Worm (Caenorhabditis elegans) whole organism, L4/young adult: ENCODE data around the gene unc-86.

Experiments
- W03F9.2 ChIP-seq: fragments of 150-350 bp; optimal IDR thresholded peaks from 2 replicates; lab custom pipeline; 2014; ENCODE audit warnings: missing biosample characterization, missing genetic modification characterization
- dao-5 ChIP-seq: sonication (generic microtip); optimal IDR thresholded peaks from 2 replicates; lab custom pipeline; 2016; ENCODE audit warnings: missing genotype, missing genetic modification characterization, moderate library complexity, missing compliant biosample characterization
- him-1 ChIP-seq: sonication (generic microtip); optimal IDR thresholded peaks from 2 replicates; lab custom pipeline; 2016; ENCODE audit warnings: missing genotype, missing genetic modification reagents, missing genetic modification characterization, missing compliant biosample characterization

The unc-86 gene

DNA sequence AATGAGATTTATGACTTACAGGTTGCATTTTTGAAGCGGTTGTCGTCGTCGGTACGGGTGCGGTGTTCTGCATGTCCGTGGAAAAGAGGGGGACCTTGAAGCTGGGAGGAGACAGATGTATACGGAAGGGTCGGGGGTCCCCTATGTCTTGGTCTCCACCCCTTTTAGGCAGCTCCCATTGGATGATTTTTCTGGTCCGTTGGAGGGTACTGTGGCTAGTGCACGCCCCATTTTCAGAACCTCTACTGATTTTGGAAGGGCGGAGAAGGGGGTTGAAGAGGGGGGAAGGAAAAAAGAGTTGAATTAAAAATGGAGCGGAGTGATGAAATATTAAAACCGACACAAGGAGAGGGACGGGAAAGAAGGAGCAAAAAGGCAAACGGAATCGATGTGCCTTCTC, at the start of gene unc-86:
Gene unc-86 (minus strand): TSS at position 113 of the 400 bp plus-strand sequence.
- no peak for TF ChIP-seq him-1 (tag; lab: Kevin White, UChicago)
- TF ChIP-seq W03F9.2 (tag; lab: Kevin White, UChicago), result no peak
- no peak for TF ChIP-seq dao-5

ce11 chrIII:8265753-8266152, 49.6 kb upstream of the unc-86 start, which contains the start of gene mrps-9:
Gene mrps-9, plus strand, starts transcription at chrIII:8266062.
- TF ChIP-seq dao-5 (no peak), W03F9.2 (tag; lab: Kevin White, UChicago) (peak; percentile 13)

ce11 chrIII:8263377-8263776, 47.2 kb upstream of the unc-86 start, which contains the start of gene col-91:
Gene col-91, minus strand, starts transcription at chrIII:8263664.
- TF ChIP-seq W03F9.2 (tag; lab: Kevin White, UChicago) (no peak), him-1 (tag; lab: Kevin White, UChicago) (no peak), dao-5 (no peak)

DNA sequence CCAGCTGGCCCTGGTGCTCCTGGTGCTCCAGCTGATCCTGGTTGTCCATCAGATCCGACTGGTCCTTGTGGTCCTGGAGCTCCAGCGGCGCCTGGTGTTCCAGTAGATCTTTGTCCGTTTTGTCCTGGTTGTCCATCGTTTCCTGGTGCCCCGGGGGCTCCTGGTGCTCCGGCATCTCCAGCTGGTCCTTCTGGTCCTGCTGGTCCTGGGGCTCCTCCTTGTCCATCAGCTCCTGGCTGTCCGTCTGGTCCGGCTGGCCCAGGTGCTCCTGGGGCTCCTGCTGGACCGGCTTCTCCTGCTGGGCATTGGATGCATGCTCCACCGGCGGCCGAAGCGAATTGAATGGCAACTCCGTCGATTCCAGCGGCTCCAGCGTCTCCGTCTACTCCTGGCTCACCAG, 46.5 kb upstream of the unc-86 start:
- TF ChIP-seq W03F9.2 (tag; lab: Kevin White, UChicago) (no peak), him-1 (tag; lab: Kevin White, UChicago) (no peak), dao-5 (no peak)

DNA sequence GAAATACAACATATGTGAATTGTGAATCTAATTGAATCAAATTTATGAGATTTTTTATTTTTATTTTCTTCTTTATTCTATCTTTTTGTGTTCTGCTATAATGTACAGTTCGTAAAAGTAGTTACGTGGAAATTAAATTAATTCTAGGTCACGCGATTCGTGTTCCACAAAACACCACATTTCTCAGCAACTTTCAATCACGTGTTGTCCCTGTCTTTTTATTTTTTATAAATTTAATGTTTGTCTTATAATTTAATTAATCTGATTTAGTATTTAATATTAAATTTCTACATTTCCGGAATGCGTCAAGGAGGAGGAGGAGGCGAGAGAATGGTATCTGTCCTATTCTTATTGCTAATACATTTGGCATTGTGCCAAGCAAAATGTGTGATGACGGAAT, 41.9 kb upstream of the unc-86 start, which contains the start of gene ncr-2:
Gene ncr-2 (plus strand): TSS at position 301 of the 400 bp plus-strand sequence.
- TF ChIP-seq dao-5 (no peak), W03F9.2 (tag; lab: Kevin White, UChicago) (no peak), him-1 (tag; lab: Kevin White, UChicago) (no peak)

DNA sequence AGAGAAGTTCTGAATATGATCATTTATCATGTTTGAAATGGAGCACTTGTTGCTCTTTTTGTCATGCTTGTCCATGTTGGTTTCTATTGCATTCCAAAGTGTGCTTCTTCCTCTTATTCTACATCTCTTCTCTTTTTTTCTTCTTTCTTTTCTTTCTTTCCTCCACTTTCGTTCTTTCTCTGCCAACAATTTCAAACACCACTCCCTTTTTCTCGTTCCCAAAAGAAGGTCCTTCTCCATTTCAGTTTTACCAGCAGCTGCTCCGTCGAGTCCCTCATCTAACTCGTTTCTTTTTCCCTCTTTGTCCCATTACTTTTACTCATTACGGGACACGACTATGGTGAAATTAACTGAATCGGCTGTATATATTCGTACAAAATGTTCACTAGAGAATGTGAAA, 38.8 kb upstream of the unc-86 start, which contains the start of gene F09G8.5:
Gene F09G8.5 (plus strand): TSS at position 38 of the 400 bp plus-strand sequence.
- no peak for TF ChIP-seq him-1 (tag; lab: Kevin White, UChicago)
- TF ChIP-seq W03F9.2 (tag; lab: Kevin White, UChicago), result no peak
- TF ChIP-seq dao-5, result no peak

DNA sequence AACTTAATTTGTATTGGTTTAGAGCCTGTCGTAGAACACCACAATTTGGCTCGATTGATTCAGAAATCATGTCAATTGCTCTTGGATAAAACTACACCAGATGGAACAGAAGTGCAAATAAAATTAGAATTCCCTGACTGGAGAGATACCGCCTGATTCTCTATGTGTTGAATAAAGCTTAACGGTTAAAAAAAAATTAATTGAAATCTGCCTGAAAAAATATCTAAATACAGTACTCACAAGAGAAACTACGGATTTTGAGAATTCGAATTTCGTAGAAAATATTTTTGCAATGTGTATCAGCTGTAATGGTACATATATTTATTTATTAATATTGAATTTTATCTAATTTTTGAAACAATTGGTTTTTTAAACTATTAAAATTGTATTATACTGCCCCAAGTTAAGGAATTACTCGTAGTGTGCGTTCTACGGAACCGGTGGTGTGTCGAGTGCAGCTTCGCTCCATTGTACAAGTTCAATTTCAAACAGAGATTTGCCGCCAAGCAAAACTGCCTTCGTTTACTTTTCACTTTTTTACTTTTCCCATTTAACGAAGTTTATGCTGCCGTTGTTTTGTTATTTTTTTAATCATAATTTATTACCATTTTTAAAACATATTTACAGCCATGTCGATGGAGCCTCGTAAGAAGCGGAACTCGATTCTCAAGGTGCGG, 34.0 kb upstream of the unc-86 start, which contains the start of gene knl-1:
Gene knl-1 (plus strand): TSS at position 626 of the 677 bp plus-strand sequence.
- TF ChIP-seq W03F9.2 (tag; lab: Kevin White, UChicago) (peak; percentile 50), him-1 (tag; lab: Kevin White, UChicago) (no peak)

DNA sequence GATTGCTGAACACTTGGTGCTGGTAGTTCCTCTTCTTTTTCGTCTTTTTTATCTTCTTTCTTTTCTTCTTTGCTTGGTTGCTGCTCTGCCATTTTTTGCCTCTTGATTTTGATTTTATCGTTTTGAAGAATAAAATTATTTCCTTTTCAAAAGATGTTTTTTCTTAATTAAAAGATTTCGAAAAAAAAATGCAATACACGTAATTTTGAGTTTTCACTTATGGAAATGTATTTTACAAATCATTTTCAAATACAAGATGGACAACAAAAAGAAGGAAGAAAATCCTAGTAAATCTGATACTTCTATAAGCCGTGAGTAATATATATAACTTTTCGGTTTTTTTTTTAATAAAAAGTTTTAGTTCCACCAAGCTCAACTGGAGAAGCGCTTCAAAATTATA, 33.2 kb upstream of the unc-86 start, which contains the start of the genes C02F5.10 and C02F5.2:
Gene C02F5.10 (minus strand): TSS at position 101 of the 400 bp plus-strand sequence.
Gene C02F5.2 (plus strand): TSS at position 239 of the 400 bp plus-strand sequence.
- TF ChIP-seq dao-5 (no peak), W03F9.2 (tag; lab: Kevin White, UChicago) (no peak), him-1 (tag; lab: Kevin White, UChicago) (no peak)

DNA sequence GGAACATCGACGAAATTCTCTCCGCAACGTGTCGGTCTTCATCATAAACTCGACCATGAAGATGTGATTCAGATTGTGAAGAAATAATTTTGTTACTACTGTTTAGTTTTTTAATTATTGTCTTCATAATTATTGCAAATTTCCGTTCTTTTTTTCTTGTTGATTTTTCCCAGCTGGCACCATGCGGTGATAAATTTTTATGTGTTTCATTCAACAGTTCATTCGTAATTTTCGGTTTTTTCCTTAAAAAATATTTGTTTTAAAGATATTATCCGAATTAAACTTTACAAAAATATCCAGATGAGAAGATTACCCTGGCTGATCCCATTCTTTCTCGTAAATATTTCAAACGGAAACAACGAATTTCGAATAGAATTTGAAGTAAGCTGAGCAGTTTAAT, 30.9 kb upstream of the unc-86 start, which contains the start of gene C02F5.13:
Gene C02F5.13 (plus strand): TSS at position 301 of the 400 bp plus-strand sequence.
- TF ChIP-seq W03F9.2 (tag; lab: Kevin White, UChicago), result no peak
- TF ChIP-seq dao-5, result no peak
- no peak for TF ChIP-seq him-1 (tag; lab: Kevin White, UChicago)

DNA sequence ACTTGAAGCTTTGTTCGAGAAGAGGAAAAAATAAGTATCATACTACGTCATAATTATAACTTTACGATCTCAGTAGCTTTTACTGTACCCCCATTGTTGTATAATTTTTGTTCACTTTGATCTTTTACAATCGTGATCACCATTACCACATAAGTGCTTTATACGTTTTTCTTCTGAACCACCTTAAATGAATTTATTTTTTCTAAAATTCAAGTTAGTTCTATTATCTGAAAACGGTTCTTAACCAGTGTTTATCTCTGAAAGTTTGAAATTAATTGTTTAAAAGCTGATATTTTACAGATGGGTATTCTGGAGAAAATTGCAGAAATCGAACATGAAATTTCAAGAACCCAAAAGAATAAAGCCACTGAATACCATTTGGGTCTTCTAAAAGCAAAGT, 29.5 kb upstream of the unc-86 start, which contains the start of gene C02F5.3:
Gene C02F5.3 (plus strand): TSS at position 301 of the 400 bp plus-strand sequence.
- no peak for TF ChIP-seq dao-5
- no peak for TF ChIP-seq W03F9.2 (tag; lab: Kevin White, UChicago)
- no peak for TF ChIP-seq him-1 (tag; lab: Kevin White, UChicago)

- TF ChIP-seq him-1 (tag; lab: Kevin White, UChicago) (no peak), W03F9.2 (tag; lab: Kevin White, UChicago) (no peak), dao-5 (no peak)
These were observed 27.9 kb upstream of the unc-86 start, which contains the start of the genes pbs-6 and cids-1 for ce11 chrIII:8244052-8244451. Gene pbs-6, minus strand, starts transcription at chrIII:8244092. Gene cids-1, plus strand, starts transcription at chrIII:8244445.

DNA sequence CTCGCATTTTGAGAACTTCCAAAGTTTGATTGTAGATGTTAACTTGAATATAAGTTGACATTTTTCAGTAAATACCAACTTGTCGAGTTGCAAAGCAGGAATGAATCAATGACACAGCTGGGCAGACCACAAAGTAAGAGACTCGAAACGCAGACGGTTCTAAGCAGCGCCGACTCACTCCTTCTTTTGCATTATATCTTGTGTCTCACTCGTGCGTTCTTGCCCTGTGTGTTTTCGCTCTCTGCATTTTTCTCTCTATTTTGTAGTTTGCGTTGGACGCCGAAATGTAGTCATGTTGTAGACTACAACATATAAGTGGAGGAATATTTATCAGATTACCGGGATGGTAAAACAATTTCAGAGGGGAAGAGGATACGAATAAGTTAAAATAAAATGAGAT, 26.7 kb upstream of the unc-86 start, which contains the start of gene C02F5.12:
Gene C02F5.12 (minus strand): TSS at position 221 of the 400 bp plus-strand sequence.
- TF ChIP-seq him-1 (tag; lab: Kevin White, UChicago), result no peak
- TF ChIP-seq W03F9.2 (tag; lab: Kevin White, UChicago), result no peak
- TF ChIP-seq dao-5, result no peak

DNA sequence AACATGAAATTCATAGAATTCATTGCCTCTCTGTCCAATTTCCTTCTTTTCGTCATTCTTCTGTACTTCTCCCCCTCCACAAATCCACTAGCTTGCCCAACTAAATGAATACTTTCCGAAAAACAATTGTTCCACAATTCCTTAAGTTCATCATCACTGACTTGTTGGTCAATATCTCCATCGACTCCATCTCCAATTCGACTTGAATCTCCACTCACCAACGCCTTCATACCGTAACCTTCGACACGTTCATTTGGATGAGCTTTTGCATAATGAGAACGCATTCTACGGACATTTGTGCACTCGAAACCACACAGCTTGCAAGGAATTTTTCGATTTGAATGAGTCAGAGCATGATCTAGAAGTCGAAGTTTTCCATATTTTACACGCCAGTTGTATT, 24.8 kb upstream of the unc-86 start:
- TF ChIP-seq dao-5 (no peak), W03F9.2 (tag; lab: Kevin White, UChicago) (no peak), him-1 (tag; lab: Kevin White, UChicago) (no peak)

- TF ChIP-seq him-1 (tag; lab: Kevin White, UChicago) (no peak), W03F9.2 (tag; lab: Kevin White, UChicago) (no peak), dao-5 (no peak)
These were observed 24.1 kb upstream of the unc-86 start for ce11 chrIII:8240247-8240646.
